Worm (Caenorhabditis elegans) whole organism, L4 larva: ENCODE results near the gene lin-12.

Source experiments
- lin-15B ChIP-seq: fragments of 150-350 bp; sonication (generic microtip); optimal IDR thresholded peaks from 3 replicates; lab custom pipeline; 2014; ENCODE audit warnings: missing biosample characterization, missing genetic modification characterization
- mxl-2 ChIP-seq: fragments of 200-800 bp; sonication (Bioruptor generic); conservative IDR thresholded peaks from 2 replicates; pipeline ENCODE4 v1.3.6; 2022; ENCODE audit warnings: missing genetic modification reagents, missing genetic modification characterization, missing compliant biosample characterization

DNA sequence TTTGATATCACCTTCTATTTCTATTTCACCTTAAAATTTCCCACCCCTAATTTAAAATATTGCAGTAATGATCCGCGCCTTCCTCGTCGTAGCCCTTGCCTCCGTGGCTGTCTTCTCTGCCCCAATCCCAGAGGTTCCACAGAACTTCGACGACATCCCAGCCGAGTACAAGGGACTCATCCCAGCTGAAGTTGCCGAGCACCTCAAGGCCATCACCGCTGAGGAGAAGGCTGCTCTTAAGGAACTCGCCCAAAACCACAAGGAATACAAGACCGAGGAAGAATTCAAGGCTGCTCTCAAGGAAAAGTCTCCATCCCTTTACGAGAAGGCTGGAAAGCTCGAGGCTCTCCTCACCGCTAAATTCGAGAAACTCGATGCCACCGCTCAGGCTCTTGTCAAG is 10.5 kb upstream of the lin-12 start, which contains the start of gene far-2:
- TF ChIP-seq mxl-2 (GFP tag; lab: Robert Waterston, UW) (no peak), lin-15B (tag; lab: Kevin White, UChicago) (no peak)
